Worm (Caenorhabditis elegans): ENCODE data around the gene C30G12.1.

Gene C30G12.1

DNA sequence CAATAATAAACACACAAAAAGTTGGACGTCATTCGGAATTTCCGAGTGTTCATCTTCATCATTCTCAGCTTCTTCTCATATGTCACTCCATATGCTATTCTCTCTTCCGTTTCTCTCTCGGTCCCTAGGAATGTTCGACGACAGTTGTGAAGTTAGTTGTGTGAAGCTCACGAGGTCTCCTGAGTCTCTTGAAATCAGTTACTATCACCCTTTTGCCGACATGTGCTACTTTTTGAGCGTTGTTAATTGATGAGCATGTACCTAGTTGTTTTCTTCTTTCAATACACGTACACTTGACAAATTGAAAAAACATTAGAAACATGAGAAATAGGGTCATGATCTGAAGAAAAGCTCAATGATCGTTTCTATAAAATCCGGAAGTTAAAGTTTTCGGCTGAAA lies 24.2 kb downstream of the C30G12.1 start (continued):
- no peak for TF ChIP-seq jun-1 (tag; optimal IDR thresholded peaks at IDR 0.05)
- TF ChIP-seq snu-23 (GFP tag; optimal IDR thresholded peaks at IDR 0.05) = peak; percentile 72
- TF ChIP-seq zag-1 (tag; optimal IDR thresholded peaks at IDR 0.05) = no peak
- peak; percentile 47 for TF ChIP-seq nhr-47 (tag; optimal IDR thresholded peaks at IDR 0.05)
- no peak for TF ChIP-seq F16B12.6 (tag; optimal IDR thresholded peaks at IDR 0.05)
- TF ChIP-seq pag-3 (tag; optimal IDR thresholded peaks at IDR 0.05; ENCODE audit: borderline replicate concordance, insufficient read depth) = no peak
- no peak for TF ChIP-seq nhr-237 (tag; optimal IDR thresholded peaks at IDR 0.05)

DNA sequence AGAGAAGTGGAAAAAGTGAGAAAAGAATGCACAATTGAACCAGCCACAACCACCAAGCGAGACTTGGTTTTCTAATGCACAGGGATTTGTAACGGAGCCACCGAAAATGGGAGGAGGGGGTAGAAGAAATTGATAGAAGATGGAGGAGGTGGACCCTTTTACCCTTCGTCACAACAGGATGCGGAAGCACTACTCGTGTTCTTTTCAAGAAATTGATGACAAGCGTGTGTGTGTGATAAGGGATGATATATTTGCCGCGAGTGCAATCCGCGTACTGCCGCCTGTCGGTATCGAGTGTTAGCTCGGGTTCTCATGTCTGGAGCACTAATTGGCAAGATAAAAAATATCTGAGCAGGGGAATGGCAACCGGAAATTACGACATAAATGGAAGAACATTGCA lies 24.8 kb downstream of the C30G12.1 start, which contains the start of gene F21D12.3:
TSS of gene F21D12.3 (minus strand) at position 101 of the 400 bp plus-strand sequence.
- TF ChIP-seq efl-1 (optimal IDR thresholded peaks at IDR 0.05) (no peak), efl-1 (GFP tag; optimal IDR thresholded peaks at IDR 0.05 in 1 of 2) (peak in 1 of 2 experiments; percentile 31), rnt-1 (tag; optimal IDR thresholded peaks at IDR 0.05) (peak; percentile 16), ets-5 (GFP tag; IDR thresholded peaks at IDR 0.05) (no peak)

DNA sequence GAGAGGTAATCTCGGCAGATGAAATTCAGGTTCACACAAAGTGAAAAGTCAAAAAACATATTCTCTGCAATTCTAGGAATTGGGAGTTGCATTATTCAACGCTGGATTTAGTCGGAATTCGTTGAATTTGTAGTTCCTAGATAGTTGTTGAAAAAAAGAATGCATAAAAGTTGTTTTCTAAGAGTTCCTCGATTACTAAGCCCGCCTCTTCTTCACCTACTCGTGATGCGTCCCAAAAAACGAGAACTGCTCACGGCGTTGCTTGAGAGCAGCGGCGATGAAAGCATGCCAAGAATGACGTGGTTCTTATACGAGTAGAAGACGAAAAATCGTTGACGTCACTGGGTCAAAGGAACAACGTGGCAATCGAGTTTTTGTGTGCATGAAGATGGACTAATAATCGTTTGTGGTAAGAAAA lies 25.9 kb downstream of the C30G12.1 start:
- TF ChIP-seq sox-4 (tag; optimal IDR thresholded peaks at IDR 0.05) (peak; percentile 26), ztf-11 (tag; optimal IDR thresholded peaks at IDR 0.05) (no peak), ces-1 (GFP tag; optimal IDR thresholded peaks at IDR 0.05) (no peak), lin-14 (GFP tag; optimal IDR thresholded peaks at IDR 0.05) (peak; percentile 63), swsn-7 (tag; optimal IDR thresholded peaks at IDR 0.05) (peak; percentile 6), nhr-85 (tag) (no peak), lin-39 (tag; optimal IDR thresholded peaks at IDR 0.05) (no peak), nhr-71 (tag; optimal IDR thresholded peaks at IDR 0.05) (peak; percentile 75), lin-35 (GFP tag; optimal IDR thresholded peaks at IDR 0.05) (no peak), unc-86 (tag; optimal IDR thresholded peaks at IDR 0.05) (peak; percentile 48), mep-1 (tag; optimal IDR thresholded peaks at IDR 0.05) (peak; percentile 22), xbp-1 (tag; optimal IDR thresholded peaks at IDR 0.05) (peak; percentile 16), nhr-47 (tag; optimal IDR thresholded peaks at IDR 0.05) (peak; percentile 59), lin-13 (GFP tag; optimal IDR thresholded peaks at IDR 0.05) (no peak), hlh-4 (tag; optimal IDR thresholded peaks at IDR 0.05) (peak; percentile 56), nhr-76 (tag; optimal IDR thresholded peaks at IDR 0.05) (no peak), fkh-8 (tag; optimal IDR thresholded peaks at IDR 0.05) (peak; percentile 92), fkh-10 (GFP tag; optimal IDR thresholded peaks at IDR 0.05) (peak; percentile 4), ztf-4 (tag; optimal IDR thresholded peaks at IDR 0.05) (peak; percentile 57), mef-2 (tag; optimal IDR thresholded peaks at IDR 0.05) (peak; percentile 50), pax-3 (tag; optimal IDR thresholded peaks at IDR 0.05) (peak; percentile 16), dsc-1 (tag; optimal IDR thresholded peaks at IDR 0.05) (peak; percentile 47), ceh-88 (GFP tag; IDR thresholded peaks at IDR 0.05) (peak; percentile 31; the same call in 1 of the 2 replicates)

DNA sequence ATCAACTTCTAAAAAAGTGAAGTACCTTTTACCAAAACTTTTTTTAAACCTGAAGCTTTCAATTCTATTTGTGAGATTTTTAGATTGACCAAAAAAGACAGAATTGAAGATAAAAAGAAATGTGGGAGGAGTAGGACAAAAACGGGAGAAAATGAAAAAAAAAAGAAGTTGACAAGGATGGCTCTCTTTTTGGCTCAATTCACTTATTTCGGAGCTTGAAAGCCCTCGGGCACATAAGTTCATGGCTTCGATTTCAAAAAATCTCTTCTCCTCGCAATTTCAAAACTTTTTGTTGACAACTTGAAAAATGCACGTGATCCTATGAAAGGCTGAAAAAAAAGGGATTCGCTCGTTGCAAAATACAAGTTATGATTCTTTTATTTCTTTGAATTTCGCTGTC lies 27.1 kb downstream of the C30G12.1 start:
- TF ChIP-seq fkh-4 (tag; optimal IDR thresholded peaks at IDR 0.05; ENCODE audit: borderline replicate concordance) (no peak), rnt-1 (tag; optimal IDR thresholded peaks at IDR 0.05) (peak; percentile 2), fkh-10 (GFP tag; optimal IDR thresholded peaks at IDR 0.05) (peak; percentile 28), fkh-8 (tag; optimal IDR thresholded peaks at IDR 0.05) (peak; percentile 19), ceh-88 (GFP tag; IDR thresholded peaks at IDR 0.05) (no peak), nhr-71 (tag; optimal IDR thresholded peaks at IDR 0.05) (peak; percentile 4), lin-14 (GFP tag; optimal IDR thresholded peaks at IDR 0.05) (peak; percentile 30), unc-62 (GFP tag; optimal IDR thresholded peaks at IDR 0.05) (no peak)

DNA sequence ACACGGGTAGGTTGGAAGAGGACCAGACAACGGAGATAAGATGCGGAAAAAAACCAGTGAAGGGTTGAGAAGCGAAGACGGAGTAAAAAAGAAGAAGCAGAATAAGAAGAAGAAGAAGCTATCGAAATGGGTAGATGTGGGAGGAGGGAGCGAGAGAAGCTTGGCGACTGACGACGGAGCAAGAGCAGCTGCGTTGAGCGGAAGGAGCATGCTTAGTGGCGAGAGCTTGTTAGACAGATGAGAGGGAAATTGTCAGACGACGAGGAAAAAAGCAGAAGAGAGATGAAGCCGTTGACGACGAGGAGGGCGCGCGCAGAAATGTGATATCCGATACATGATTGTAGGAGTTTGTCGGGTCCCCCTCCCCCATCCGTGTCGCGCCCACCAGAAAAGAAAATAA lies 27.9 kb downstream of the C30G12.1 start:
- peak; percentile 74 for TF ChIP-seq tbx-2 (tag; optimal IDR thresholded peaks at IDR 0.05)
- no peak for TF ChIP-seq Y116A8C.19 (tag; optimal IDR thresholded peaks at IDR 0.05; ENCODE audit: borderline replicate concordance)
- TF ChIP-seq rnt-1 (tag; optimal IDR thresholded peaks at IDR 0.05) = peak; percentile 46
- no peak for TF ChIP-seq aly-2 (tag; optimal IDR thresholded peaks at IDR 0.05)
- TF ChIP-seq lin-14 (GFP tag; optimal IDR thresholded peaks at IDR 0.05) = peak; percentile 89
- TF ChIP-seq dsc-1 (tag; optimal IDR thresholded peaks at IDR 0.05) = peak; percentile 38
- peak; percentile 83 for TF ChIP-seq nhr-71 (tag; optimal IDR thresholded peaks at IDR 0.05)
- peak; percentile 67 for TF ChIP-seq irx-1 (tag; optimal IDR thresholded peaks at IDR 0.05)
- no peak for TF ChIP-seq nhr-77 (tag; optimal IDR thresholded peaks at IDR 0.05)
- TF ChIP-seq snu-23 (GFP tag; optimal IDR thresholded peaks at IDR 0.05) = peak; percentile 47
- TF ChIP-seq lir-3 (tag; optimal IDR thresholded peaks at IDR 0.05; ENCODE audit: poor library complexity) = no peak
- TF ChIP-seq fkh-8 (tag; optimal IDR thresholded peaks at IDR 0.05) = peak; percentile 74
- TF ChIP-seq lin-15B (tag; optimal IDR thresholded peaks at IDR 0.05) = no peak
- TF ChIP-seq mep-1 (tag; optimal IDR thresholded peaks at IDR 0.05) = peak; percentile 25
- no peak for TF ChIP-seq C16A3.4 (tag; optimal IDR thresholded peaks at IDR 0.05)
- TF ChIP-seq nhr-47 (tag; optimal IDR thresholded peaks at IDR 0.05) = peak; percentile 64
- peak; percentile 68 for TF ChIP-seq swsn-7 (tag; optimal IDR thresholded peaks at IDR 0.05)
- TF ChIP-seq mab-9 (GFP tag; IDR thresholded peaks at IDR 0.05) = no peak
- peak; percentile 16 for TF ChIP-seq jun-1 (tag; optimal IDR thresholded peaks at IDR 0.05)
- TF ChIP-seq egl-27 (tag; optimal IDR thresholded peaks at IDR 0.05) = peak in 1 of 2 experiments; percentile 3
- no peak for TF ChIP-seq nhr-85 (tag)
